Worm (Caenorhabditis elegans): ENCODE data around the gene pfkb-1.2.

- TF ChIP-seq ZK546.5 (tag; optimal IDR thresholded peaks at IDR 0.05) (no peak), pqm-1 (tag; optimal IDR thresholded peaks at IDR 0.05) (no peak), fos-1 (tag; optimal IDR thresholded peaks at IDR 0.05) (no peak)
Measured at ce11 chrIV:5973947-5974495, 32.3 kb downstream of the pfkb-1.2 start.

Data from whole organism, L4 larva.